Worm (Caenorhabditis elegans) whole organism, L4/young adult: ENCODE results near the gene pha-2.
A peak's percentile ranks its signal among the peaks of the same experiment; 100 is the strongest.

Source experiments
- W03F9.2 ChIP-seq: fragments of 150-350 bp; optimal IDR thresholded peaks from 2 replicates; lab custom pipeline; 2014; ENCODE audit warnings: missing biosample characterization, missing genetic modification characterization
- dao-5 ChIP-seq: sonication (generic microtip); optimal IDR thresholded peaks from 2 replicates; lab custom pipeline; 2016; ENCODE audit warnings: missing genotype, missing genetic modification characterization, moderate library complexity, missing compliant biosample characterization
- him-1 ChIP-seq: sonication (generic microtip); optimal IDR thresholded peaks from 2 replicates; lab custom pipeline; 2016; ENCODE audit warnings: missing genotype, missing genetic modification reagents, missing genetic modification characterization, missing compliant biosample characterization

The pha-2 gene

ce11 chrX:637588-637987 lies 795 bp upstream of the pha-2 start:
- TF ChIP-seq dao-5 (tag; lab: Kevin White, UChicago) (no peak), W03F9.2 (tag; lab: Kevin White, UChicago) (no peak), him-1 (tag; lab: Kevin White, UChicago) (no peak)

- TF ChIP-seq him-1 (tag; lab: Kevin White, UChicago) (no peak), dao-5 (tag; lab: Kevin White, UChicago) (no peak), W03F9.2 (tag; lab: Kevin White, UChicago) (no peak)
Observed at ce11 chrX:629134-629533, 7.7 kb downstream of the pha-2 start, which contains the start of gene M6.4. Gene M6.4, plus strand, starts transcription at chrX:629188.

ce11 chrX:621688-622087 lies 15.1 kb downstream of the pha-2 start:
- TF ChIP-seq him-1 (tag; lab: Kevin White, UChicago) (no peak), W03F9.2 (tag; lab: Kevin White, UChicago) (no peak), dao-5 (tag; lab: Kevin White, UChicago) (no peak)

ce11 chrX:621190-621589 lies 15.6 kb downstream of the pha-2 start, which contains the start of gene unc-96:
Gene unc-96, minus strand, starts transcription at chrX:621290.
- TF ChIP-seq dao-5 (tag; lab: Kevin White, UChicago): no peak
- no peak for TF ChIP-seq him-1 (tag; lab: Kevin White, UChicago)
- no peak for TF ChIP-seq W03F9.2 (tag; lab: Kevin White, UChicago)

- TF ChIP-seq W03F9.2 (tag; lab: Kevin White, UChicago) (no peak), him-1 (tag; lab: Kevin White, UChicago) (no peak), dao-5 (tag; lab: Kevin White, UChicago) (no peak)
Observed at ce11 chrX:617730-618129, 19.1 kb downstream of the pha-2 start.

- TF ChIP-seq dao-5 (tag; lab: Kevin White, UChicago): no peak
Observed at ce11 chrX:612783-613182, 24.0 kb downstream of the pha-2 start.

ce11 chrX:609553-609952 lies 27.2 kb downstream of the pha-2 start:
- TF ChIP-seq him-1 (tag; lab: Kevin White, UChicago) (no peak), dao-5 (tag; lab: Kevin White, UChicago) (no peak), W03F9.2 (tag; lab: Kevin White, UChicago) (no peak)

- TF ChIP-seq him-1 (tag; lab: Kevin White, UChicago): no peak
- no peak for TF ChIP-seq dao-5 (tag; lab: Kevin White, UChicago)
- no peak for TF ChIP-seq W03F9.2 (tag; lab: Kevin White, UChicago)
Observed at ce11 chrX:608392-608791, 28.4 kb downstream of the pha-2 start, which contains the start of gene F13C5.5. Gene F13C5.5, minus strand, starts transcription at chrX:608492.

ce11 chrX:601860-602259 lies 34.9 kb downstream of the pha-2 start, which contains the start of gene F13C5.1:
Gene F13C5.1, plus strand, starts transcription at chrX:602160.
- no peak for TF ChIP-seq W03F9.2 (tag; lab: Kevin White, UChicago)
- no peak for TF ChIP-seq dao-5 (tag; lab: Kevin White, UChicago)

ce11 chrX:601340-601757 lies 35.4 kb downstream of the pha-2 start:
- TF ChIP-seq W03F9.2 (tag; lab: Kevin White, UChicago) (no peak), dao-5 (tag; lab: Kevin White, UChicago) (no peak), him-1 (tag; lab: Kevin White, UChicago) (peak; percentile 27)

- TF ChIP-seq dao-5 (tag; lab: Kevin White, UChicago) (no peak), him-1 (tag; lab: Kevin White, UChicago) (no peak), W03F9.2 (tag; lab: Kevin White, UChicago) (no peak)
Observed at ce11 chrX:600671-601070, 36.1 kb downstream of the pha-2 start.

- no peak for TF ChIP-seq dao-5 (tag; lab: Kevin White, UChicago)
- no peak for TF ChIP-seq him-1 (tag; lab: Kevin White, UChicago)
- no peak for TF ChIP-seq W03F9.2 (tag; lab: Kevin White, UChicago)
Observed at ce11 chrX:599476-599875, 37.3 kb downstream of the pha-2 start, which contains the start of gene F13C5.3. Gene F13C5.3, minus strand, starts transcription at chrX:599576.

ce11 chrX:593910-594447 lies 42.8 kb downstream of the pha-2 start, which contains the start of gene F13C5.2:
Gene F13C5.2, plus strand, starts transcription at chrX:593960.
- TF ChIP-seq dao-5 (tag; lab: Kevin White, UChicago): no peak
- TF ChIP-seq him-1 (tag; lab: Kevin White, UChicago): no peak
- TF ChIP-seq W03F9.2 (tag; lab: Kevin White, UChicago): no peak

ce11 chrX:593245-593733 lies 43.5 kb downstream of the pha-2 start:
- peak; percentile 59 for TF ChIP-seq W03F9.2 (tag; lab: Kevin White, UChicago)
- no peak for TF ChIP-seq dao-5 (tag; lab: Kevin White, UChicago)
- peak; percentile 75 for TF ChIP-seq him-1 (tag; lab: Kevin White, UChicago)
